Worm (Caenorhabditis elegans) whole organism, midembryonic: ENCODE measurements around the gene pha-2.

Experiments
- flt-1 ChIP-seq: fragments of 200-800 bp; sonication (Bioruptor generic); IDR thresholded peaks from 2 replicates; pipeline ENCODE4 v1.3.6; 2022; ENCODE audit warnings: missing genetic modification characterization, missing compliant biosample characterization
- ref-1 ChIP-seq: fragments of 200-800 bp; sonication (Bioruptor generic); conservative IDR thresholded peaks from 2 replicates; pipeline ENCODE4 v1.3.6; 2022; ENCODE audit warnings: missing genetic modification reagents, missing genetic modification characterization, missing compliant biosample characterization
- tab-1 ChIP-seq: fragments of 200-800 bp; sonication (Bioruptor generic); IDR thresholded peaks from 2 replicates; pipeline ENCODE4 v1.3.6; 2022; ENCODE audit warnings: missing genetic modification characterization, missing compliant biosample characterization
- ztf-29 ChIP-seq: fragments of 200-800 bp; sonication (Bioruptor generic); IDR thresholded peaks from 2 replicates; pipeline ENCODE4 v1.3.6; 2022; ENCODE audit warnings: missing genetic modification reagents, missing genetic modification characterization, missing compliant biosample characterization

DNA sequence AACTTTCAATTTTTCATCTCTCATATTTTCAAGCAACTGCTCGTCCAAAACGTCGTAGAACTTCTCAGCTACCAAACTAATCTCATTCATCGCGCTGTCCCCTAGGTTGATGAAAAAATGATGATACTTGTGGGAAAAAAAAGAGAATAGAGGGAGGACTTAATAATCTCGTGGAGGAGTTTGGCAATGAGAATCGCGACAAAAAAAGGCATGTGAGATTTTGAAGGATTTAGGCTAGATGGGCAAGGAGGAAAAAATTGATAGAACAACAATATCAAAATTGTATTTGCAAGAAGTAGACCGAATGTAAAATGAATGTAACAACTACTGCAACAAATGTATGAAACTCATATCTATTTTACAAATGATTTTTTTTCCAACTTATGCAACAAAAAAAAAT is 45.9 kb upstream of the pha-2 start, which contains the start of gene Y9C12A.1:
- TF ChIP-seq flt-1 (GFP tag; lab: Robert Waterston, UW): no peak
- no peak for TF ChIP-seq ref-1 (GFP tag; lab: Robert Waterston, UW)
- no peak for TF ChIP-seq tab-1
- no peak for TF ChIP-seq ztf-29 (GFP tag; lab: Robert Waterston, UW)
